Worm (Caenorhabditis elegans) whole organism, early embryonic: ENCODE results near the gene K02F3.12.

Source experiments
- F13C5.2 ChIP-seq: sonication (generic microtip); optimal IDR thresholded peaks from 2 replicates; lab custom pipeline; 2017; ENCODE audit warnings: mild to moderate bottlenecking, missing genetic modification characterization, inconsistent platforms, missing compliant biosample characterization
- aly-1 ChIP-seq: sonication (generic microtip); optimal IDR thresholded peaks from 2 replicates; lab custom pipeline; 2016; ENCODE audit warnings: missing genetic modification characterization, missing compliant biosample characterization
- ama-1 ChIP-seq: fragments of 150-350 bp; optimal IDR thresholded peaks from 2 replicates; lab custom pipeline; 2014
- ceh-36 ChIP-seq: sonication (generic microtip); optimal IDR thresholded peaks from 2 replicates; lab custom pipeline; 2016; ENCODE audit warnings: missing genetic modification characterization, inconsistent platforms, missing compliant biosample characterization
- flt-1 ChIP-seq: fragments of 200-800 bp; sonication (Bioruptor generic); IDR thresholded peaks from 2 replicates; pipeline ENCODE4 v1.3.6; 2022; ENCODE audit warnings: missing genetic modification characterization, missing compliant biosample characterization
- pes-1 ChIP-seq: fragments of 200-800 bp; sonication (Bioruptor generic); IDR thresholded peaks from 2 replicates; pipeline ENCODE4 v1.3.6; 2022; ENCODE audit warnings: missing genetic modification reagents, missing genetic modification characterization, missing compliant biosample characterization
- scrt-1 ChIP-seq: fragments of 200-800 bp; sonication (Bioruptor generic); IDR thresholded peaks from 2 replicates; pipeline ENCODE4 v1.3.6; 2022; ENCODE audit warnings: missing genetic modification characterization, missing compliant biosample characterization

DNA sequence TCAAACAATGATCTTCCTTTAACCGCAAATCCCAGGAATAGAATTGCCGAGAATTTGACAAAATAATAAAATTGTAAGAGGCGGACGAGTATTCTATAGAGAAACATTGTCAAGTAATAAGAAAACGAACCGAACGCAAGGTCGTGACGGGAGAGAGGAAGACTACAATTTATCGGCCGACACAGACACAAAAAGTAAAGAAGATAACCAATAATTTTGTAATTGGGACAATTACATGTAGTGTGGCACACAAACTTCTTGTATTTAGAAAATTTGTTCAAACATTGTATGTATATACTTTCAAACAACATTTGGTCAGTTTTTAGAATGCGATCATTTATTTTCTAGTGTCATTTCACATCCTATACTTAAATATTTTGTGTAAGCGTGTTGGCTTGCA lies 24.4 kb upstream of the K02F3.12 start, which contains the start of gene ceeh-1:
- no peak for TF ChIP-seq scrt-1 (GFP tag; lab: Robert Waterston, UW)
- no peak for TF ChIP-seq flt-1
- no peak for TF ChIP-seq aly-1 (tag; lab: Kevin White, UChicago)
- no peak for TF ChIP-seq pes-1 (GFP tag; lab: Robert Waterston, UW)
- no peak for TF ChIP-seq F13C5.2 (tag; lab: Kevin White, UChicago)
- no peak for TF ChIP-seq ama-1 (lab: Kevin White, UChicago)
- TF ChIP-seq ceh-36, result no peak
